Fruit fly (Drosophila melanogaster) whole organism, embryonic: ENCODE measurements around the gene Gad1.

Experiments
- Ada2b ChIP-seq: fragments of 200-800 bp; sonication (Bioruptor generic); IDR thresholded peaks from 2 replicates; pipeline ENCODE4 v1.3.6; 2022; ENCODE audit warnings: missing biosample characterization, missing genetic modification characterization
- Bdp1 ChIP-seq: fragments of 200-800 bp; sonication (Bioruptor generic); optimal IDR thresholded peaks from 3 replicates; lab custom pipeline; 2016; ENCODE audit warnings: missing biosample characterization, missing genetic modification characterization
- CG11723 ChIP-seq: fragments of 200-800 bp; sonication (Bioruptor generic); optimal IDR thresholded peaks from 2 replicates; lab custom pipeline; 2017; ENCODE audit warnings: missing biosample characterization, mild to moderate bottlenecking, missing genetic modification characterization
- CG12219 ChIP-seq: fragments of 200-800 bp; sonication (Bioruptor generic); optimal IDR thresholded peaks from 3 replicates; lab custom pipeline; 2018; ENCODE audit warnings: missing biosample characterization, mild to moderate bottlenecking, missing genetic modification characterization
- CG12236 ChIP-seq: fragments of 200-800 bp; sonication (Bioruptor generic); optimal IDR thresholded peaks from 2 replicates; lab custom pipeline; 2016; ENCODE audit warnings: missing biosample characterization, missing genetic modification characterization
- CG12659 ChIP-seq: fragments of 200-800 bp; sonication (Bioruptor generic); optimal IDR thresholded peaks from 3 replicates; lab custom pipeline; 2017; ENCODE audit warnings: mild to moderate bottlenecking, missing biosample characterization, missing genetic modification reagents, missing genetic modification characterization
- CG12744 ChIP-seq: fragments of 200-800 bp; sonication (Bioruptor generic); optimal IDR thresholded peaks from 2 replicates; lab custom pipeline; 2016; ENCODE audit warnings: missing biosample characterization, missing genetic modification characterization
- CG14050 ChIP-seq: fragments of 200-800 bp; sonication (Bioruptor generic); IDR thresholded peaks from 3 replicates; pipeline ENCODE4 v1.3.6; 2022; ENCODE audit warnings: missing biosample characterization, missing genetic modification characterization
- CG15269 ChIP-seq: fragments of 200-800 bp; sonication (Bioruptor generic); optimal IDR thresholded peaks from 2 replicates; lab custom pipeline; 2018; ENCODE audit warnings: missing biosample characterization, mild to moderate bottlenecking, missing genetic modification characterization, moderate library complexity
- CG1529 ChIP-seq: fragments of 200-800 bp; sonication (Bioruptor generic); optimal IDR thresholded peaks from 3 replicates; lab custom pipeline; 2018; ENCODE audit warnings: missing biosample characterization, missing genetic modification characterization
- CG15479 ChIP-seq: fragments of 200-800 bp; sonication (Bioruptor generic); optimal IDR thresholded peaks from 3 replicates; lab custom pipeline; 2019; ENCODE audit warnings: missing biosample characterization, mild to moderate bottlenecking, missing genetic modification characterization, moderate library complexity
- CG1603 ChIP-seq: fragments of 200-800 bp; sonication (Bioruptor generic); optimal IDR thresholded peaks from 2 replicates; lab custom pipeline; 2019; ENCODE audit warnings: missing biosample characterization, mild to moderate bottlenecking, missing genetic modification characterization, moderate library complexity
- CG1647 ChIP-seq: fragments of 200-800 bp; sonication (Bioruptor generic); optimal IDR thresholded peaks from 3 replicates; lab custom pipeline; 2016; ENCODE audit warnings: missing biosample characterization, missing genetic modification characterization
- CG17359 ChIP-seq: fragments of 200-800 bp; sonication (Bioruptor generic); optimal IDR thresholded peaks from 3 replicates; lab custom pipeline; 2018; ENCODE audit warnings: missing biosample characterization, mild to moderate bottlenecking, missing genetic modification characterization, moderate library complexity
- CG17612 ChIP-seq: fragments of 200-800 bp; sonication (Bioruptor generic); IDR thresholded peaks from 2 replicates; pipeline ENCODE4 v1.3.6; 2022; ENCODE audit warnings: missing biosample characterization, missing genetic modification characterization
- CG1792 ChIP-seq: fragments of 200-800 bp; sonication (Bioruptor generic); optimal IDR thresholded peaks from 2 replicates; lab custom pipeline; 2016; ENCODE audit warnings: missing biosample characterization, missing genetic modification characterization
- CG34224 ChIP-seq: fragments of 200-800 bp; sonication (Bioruptor generic); IDR thresholded peaks from 3 replicates; pipeline ENCODE4 v1.3.6; 2022; ENCODE audit warnings: missing biosample characterization, missing genetic modification characterization; ENCODE audit not compliant: partially characterized antibody
- CG3847 ChIP-seq: fragments of 200-800 bp; sonication (Bioruptor generic); IDR thresholded peaks from 2 replicates; pipeline ENCODE4 v1.3.6; 2022; ENCODE audit warnings: missing biosample characterization, missing genetic modification characterization
- CG5180 ChIP-seq: fragments of 200-800 bp; sonication (Bioruptor generic); optimal IDR thresholded peaks from 3 replicates; lab custom pipeline; 2017; ENCODE audit warnings: missing biosample characterization, missing genetic modification characterization, mild to moderate bottlenecking, moderate library complexity, missing genetic modification reagents
- CG5953 ChIP-seq: fragments of 200-800 bp; sonication (Bioruptor generic); IDR thresholded peaks from 2 replicates; pipeline ENCODE4 v1.3.6; 2022; ENCODE audit warnings: missing biosample characterization, missing genetic modification characterization
- CG7963 ChIP-seq: fragments of 200-800 bp; sonication (Bioruptor generic); IDR thresholded peaks from 3 replicates; pipeline ENCODE4 v1.3.6; 2022; ENCODE audit warnings: missing biosample characterization, missing genetic modification characterization; ENCODE audit not compliant: partially characterized antibody
- CG8478 ChIP-seq: fragments of >200 bp; optimal IDR thresholded peaks from 2 replicates; lab custom pipeline; 2018
- CG9437 ChIP-seq: fragments of 200-800 bp; sonication (Bioruptor generic); optimal IDR thresholded peaks from 2 replicates; lab custom pipeline; 2018; ENCODE audit warnings: missing biosample characterization, mild to moderate bottlenecking, missing genetic modification characterization
- Dek ChIP-seq: fragments of 200-800 bp; sonication (Bioruptor generic); optimal IDR thresholded peaks from 3 replicates; lab custom pipeline; 2019; ENCODE audit warnings: missing biosample characterization, mild to moderate bottlenecking, missing genetic modification characterization, moderate library complexity
- Fer3 ChIP-seq: fragments of 200-800 bp; sonication (Bioruptor generic); optimal IDR thresholded peaks from 2 replicates; lab custom pipeline; 2018; ENCODE audit warnings: missing biosample characterization, mild to moderate bottlenecking, missing genetic modification characterization, moderate library complexity
- HLH4C ChIP-seq: fragments of 200-800 bp; sonication (Bioruptor generic); IDR thresholded peaks from 3 replicates; pipeline ENCODE4 v1.3.6; 2022; ENCODE audit warnings: missing biosample characterization, missing genetic modification characterization; ENCODE audit not compliant: partially characterized antibody
- Hmr ChIP-seq: fragments of 200-800 bp; sonication (Bioruptor generic); optimal IDR thresholded peaks from 3 replicates; lab custom pipeline; 2017; ENCODE audit warnings: mild to moderate bottlenecking, missing biosample characterization, missing genetic modification reagents, missing genetic modification characterization
- Rx ChIP-seq: fragments of 200-800 bp; sonication (Bioruptor generic); IDR thresholded peaks from 2 replicates; pipeline ENCODE4 v1.3.6; 2022; ENCODE audit warnings: missing biosample characterization, missing genetic modification characterization
- Tbp ChIP-seq: fragments of >200 bp; optimal IDR thresholded peaks from 2 replicates; lab custom pipeline; 2018; ENCODE audit warnings: missing biosample characterization, missing genetic modification characterization
- ara ChIP-seq: fragments of 200-800 bp; sonication (Bioruptor generic); IDR thresholded peaks from 2 replicates; pipeline ENCODE4 v1.3.6; 2022; ENCODE audit warnings: missing biosample characterization, missing genetic modification characterization
- bab2 ChIP-seq: fragments of 200-800 bp; sonication (Bioruptor generic); optimal IDR thresholded peaks from 2 replicates; lab custom pipeline; 2016; ENCODE audit warnings: missing biosample characterization, missing genetic modification characterization
- caup ChIP-seq: fragments of 200-800 bp; sonication (Bioruptor generic); optimal IDR thresholded peaks from 3 replicates; lab custom pipeline; 2017; ENCODE audit warnings: missing biosample characterization, mild to moderate bottlenecking, missing genetic modification characterization, moderate library complexity; ENCODE audit not compliant: severe bottlenecking
- croc ChIP-seq: fragments of 200-800 bp; sonication (Bioruptor generic); conservative IDR thresholded peaks from 3 replicates; pipeline ENCODE4 v1.3.6; 2022; ENCODE audit warnings: missing biosample characterization, missing genetic modification characterization
- cwo ChIP-seq: fragments of 200-800 bp; sonication (Bioruptor generic); optimal IDR thresholded peaks from 3 replicates; lab custom pipeline; 2017; ENCODE audit warnings: missing biosample characterization, missing genetic modification characterization, mild to moderate bottlenecking, moderate library complexity, missing genetic modification reagents
- dysf ChIP-seq: fragments of 200-800 bp; sonication (Bioruptor generic); IDR thresholded peaks from 3 replicates; pipeline ENCODE4 v1.3.6; 2022; ENCODE audit warnings: missing biosample characterization, missing genetic modification characterization
- fd96Cb ChIP-seq: fragments of 200-800 bp; sonication (Bioruptor generic); optimal IDR thresholded peaks from 2 replicates; lab custom pipeline; 2018; ENCODE audit warnings: missing biosample characterization, mild to moderate bottlenecking, missing genetic modification characterization, moderate library complexity
- gce ChIP-seq: fragments of 200-800 bp; sonication (Bioruptor generic); IDR thresholded peaks from 3 replicates; pipeline ENCODE4 v1.3.6; 2022; ENCODE audit warnings: missing biosample characterization, missing genetic modification characterization
- ham ChIP-seq: fragments of 200-800 bp; sonication (Bioruptor generic); IDR thresholded peaks from 2 replicates; pipeline ENCODE4 v1.3.6; 2022; ENCODE audit warnings: missing biosample characterization, missing genetic modification characterization
- jumu ChIP-seq: fragments of 200-800 bp; sonication (Bioruptor generic); optimal IDR thresholded peaks from 3 replicates; lab custom pipeline; 2016; ENCODE audit warnings: missing biosample characterization, missing genetic modification characterization
- lab ChIP-seq: fragments of 200-800 bp; sonication (Bioruptor generic); optimal IDR thresholded peaks from 3 replicates; lab custom pipeline; 2017; ENCODE audit warnings: missing biosample characterization, missing genetic modification characterization, mild to moderate bottlenecking, moderate library complexity, missing genetic modification reagents
- luna ChIP-seq: fragments of 200-800 bp; sonication (Bioruptor generic); optimal IDR thresholded peaks from 2 replicates; lab custom pipeline; 2016; ENCODE audit warnings: missing biosample characterization, missing genetic modification characterization
- pb ChIP-seq: fragments of 200-800 bp; sonication (Bioruptor generic); optimal IDR thresholded peaks from 3 replicates; lab custom pipeline; 2016; ENCODE audit warnings: missing biosample characterization, missing genetic modification characterization
- prd ChIP-seq, 3 experiments: fragments of >200 bp in 2 of 3; fragments of 200-800 bp in 1 of 3; sonication (Bioruptor generic) in 1 of 3; optimal IDR thresholded peaks in 2 of 3; IDR thresholded peaks in 1 of 3; 2 replicates in 2 of 3; 3 replicates in 1 of 3; pipeline versions ENCODE4 v1.3.6 to Lab custom; 2017 to 2022; ENCODE audit warnings: missing biosample characterization in 1 of 3, missing genetic modification characterization in 1 of 3
- row ChIP-seq: fragments of 200-800 bp; sonication (Bioruptor generic); IDR thresholded peaks from 3 replicates; pipeline ENCODE4 v1.3.6; 2022; ENCODE audit warnings: missing biosample characterization, missing genetic modification characterization
- sima ChIP-seq: fragments of 200-800 bp; sonication (Bioruptor generic); optimal IDR thresholded peaks from 2 replicates; lab custom pipeline; 2016; ENCODE audit warnings: missing biosample characterization, missing genetic modification characterization
- sug ChIP-seq: fragments of 200-800 bp; optimal IDR thresholded peaks from 2 replicates; lab custom pipeline; 2019; ENCODE audit warnings: missing biosample characterization, mild to moderate bottlenecking, missing genetic modification characterization, moderate library complexity
- unpg ChIP-seq: fragments of 200-800 bp; sonication (Bioruptor generic); optimal IDR thresholded peaks from 3 replicates; lab custom pipeline; 2018; ENCODE audit warnings: missing biosample characterization, mild to moderate bottlenecking, missing genetic modification characterization, moderate library complexity
- zen2 ChIP-seq: fragments of 200-800 bp; sonication (Bioruptor generic); IDR thresholded peaks from 3 replicates; pipeline ENCODE4 v1.3.6; 2022; ENCODE audit warnings: missing biosample characterization, missing genetic modification characterization; ENCODE audit not compliant: partially characterized antibody

Gene Gad1

dm6 chr3L:4070221-4070995, 18.1 kb downstream of the Gad1 start (continued):
- peak; percentile 74; the same call in 1 of the 2 replicates for TF ChIP-seq ham (GFP tag; lab: Robert Waterston, UW)
- peak; percentile 79 for TF ChIP-seq cwo
- peak; percentile 89 for TF ChIP-seq caup (GFP tag; lab: Kevin White, UChicago)
- peak; percentile 88 for TF ChIP-seq pb (GFP tag; lab: Kevin White, UChicago)
- peak; percentile 94 for TF ChIP-seq lab (GFP tag; lab: Kevin White, UChicago)
- peak; percentile 88 for TF ChIP-seq CG12219 (GFP tag; lab: Kevin White, UChicago)
- no peak for TF ChIP-seq Tbp (GFP tag; lab: Kevin White, UChicago)
- peak; percentile 68 for TF ChIP-seq Bdp1 (GFP tag; lab: Kevin White, UChicago)
- peak; percentile 76 for TF ChIP-seq croc (GFP tag; lab: Robert Waterston, UW)
- peak; percentile 88 for TF ChIP-seq Hmr (GFP tag; lab: Kevin White, UChicago)
- TF ChIP-seq CG7963 = no peak
- no peak for TF ChIP-seq prd (optimal IDR thresholded peaks at IDR 0.05; lab: Kevin White, UChicago)
- peak; percentile 92 for TF ChIP-seq prd (GFP tag; IDR thresholded peaks at IDR 0.05; lab: Robert Waterston, UW)
- TF ChIP-seq CG3847 (GFP tag; lab: Robert Waterston, UW) = peak; percentile 92
- TF ChIP-seq sug (tag; lab: Kevin White, UChicago) = peak; percentile 56
- no peak for TF ChIP-seq zen2 (GFP tag; lab: Robert Waterston, UW)
- peak; percentile 96 for TF ChIP-seq row
- TF ChIP-seq Ada2b (GFP tag; lab: Robert Waterston, UW) = peak; percentile 95
- TF ChIP-seq CG15269 (tag; lab: Kevin White, UChicago) = peak; percentile 92
- TF ChIP-seq jumu = peak; percentile 90
- TF ChIP-seq CG15479 = no peak
- TF ChIP-seq Fer3 = peak; percentile 91
- TF ChIP-seq CG1529 (GFP tag; lab: Kevin White, UChicago) = peak; percentile 68
- TF ChIP-seq unpg (GFP tag; lab: Kevin White, UChicago) = peak; percentile 90
- peak; percentile 86 for TF ChIP-seq Rx (GFP tag; lab: Robert Waterston, UW)
- peak; percentile 92 for TF ChIP-seq CG17359
- TF ChIP-seq CG12236 (GFP tag; lab: Kevin White, UChicago) = peak; percentile 73
- peak; percentile 90 for TF ChIP-seq CG14050 (GFP tag; lab: Robert Waterston, UW)
- peak; percentile 33 for TF ChIP-seq bab2
- TF ChIP-seq ara (GFP tag; lab: Robert Waterston, UW) = peak; percentile 88
- peak; percentile 74 for TF ChIP-seq CG12744
- peak; percentile 96 for TF ChIP-seq dysf
- peak; percentile 49 for TF ChIP-seq CG11723 (GFP tag; lab: Kevin White, UChicago)
- TF ChIP-seq CG5953 (GFP tag; lab: Robert Waterston, UW) = peak; percentile 94
- TF ChIP-seq CG12659 (GFP tag; lab: Kevin White, UChicago) = peak; percentile 87
- TF ChIP-seq CG8478 = no peak
- TF ChIP-seq CG1792 = peak; percentile 86
- TF ChIP-seq CG34224 = no peak
- peak; percentile 39 for TF ChIP-seq sima
- TF ChIP-seq CG1647 (GFP tag; lab: Kevin White, UChicago) = peak; percentile 72
- peak; percentile 72 for TF ChIP-seq CG9437 (GFP tag; lab: Kevin White, UChicago)
- no peak for TF ChIP-seq HLH4C (GFP tag; lab: Robert Waterston, UW)
- peak; percentile 93 for TF ChIP-seq CG1603
- peak; percentile 82 for TF ChIP-seq fd96Cb (tag; lab: Kevin White, UChicago)
- TF ChIP-seq CG5180 = peak; percentile 29
- peak; percentile 90 for TF ChIP-seq gce
- no peak for TF ChIP-seq luna (GFP tag; lab: Kevin White, UChicago)
- TF ChIP-seq Dek (tag; lab: Kevin White, UChicago) = peak; percentile 84
- TF ChIP-seq CG17612 (GFP tag; lab: Robert Waterston, UW) = peak; percentile 88
